Worm (Caenorhabditis elegans): ENCODE data around the gene F57C2.4.

Gene F57C2.4

ce11 chrII:14502997-14503396, 22.1 kb upstream of the F57C2.4 start, which contains the start of gene K10H10.6:
Gene K10H10.6 (plus strand): TSS chrII:14503297.
- TF ChIP-seq ceh-14 (tag; optimal IDR thresholded peaks at IDR 0.05) (no peak), pat-9 (tag; optimal IDR thresholded peaks at IDR 0.05) (no peak), mec-3 (tag; optimal IDR thresholded peaks at IDR 0.05; ENCODE audit: borderline replicate concordance) (no peak), ttx-3 (tag; optimal IDR thresholded peaks at IDR 0.05) (no peak), sox-2 (GFP tag; IDR thresholded peaks at IDR 0.05) (no peak), eyg-1 (tag; optimal IDR thresholded peaks at IDR 0.05) (no peak), ceh-22 (tag; optimal IDR thresholded peaks at IDR 0.05) (no peak), elt-4 (tag; optimal IDR thresholded peaks at IDR 0.05) (no peak), ceh-30 (tag; optimal IDR thresholded peaks at IDR 0.05) (no peak), dmd-4 (tag; optimal IDR thresholded peaks at IDR 0.05; ENCODE audit: borderline replicate concordance) (no peak), pqm-1 (tag; optimal IDR thresholded peaks at IDR 0.05) (no peak), ref-2 (tag; optimal IDR thresholded peaks at IDR 0.05) (no peak), gmeb-2 (tag; optimal IDR thresholded peaks at IDR 0.05) (no peak), unc-55 (GFP tag; optimal IDR thresholded peaks at IDR 0.05) (no peak), elt-2 (tag; optimal IDR thresholded peaks at IDR 0.05) (no peak)

ce11 chrII:14506245-14506644, 18.9 kb upstream of the F57C2.4 start, which contains the start of gene K10H10.12:
Gene K10H10.12 (minus strand): TSS chrII:14506345.
- TF ChIP-seq pqm-1 (tag; optimal IDR thresholded peaks at IDR 0.05) (no peak), ceh-24 (tag; optimal IDR thresholded peaks at IDR 0.05) (no peak), lim-6 (tag; optimal IDR thresholded peaks at IDR 0.05) (no peak), sox-4 (tag; optimal IDR thresholded peaks at IDR 0.05) (no peak), sdc-2 (tag; optimal IDR thresholded peaks at IDR 0.05) (no peak)

DNA sequence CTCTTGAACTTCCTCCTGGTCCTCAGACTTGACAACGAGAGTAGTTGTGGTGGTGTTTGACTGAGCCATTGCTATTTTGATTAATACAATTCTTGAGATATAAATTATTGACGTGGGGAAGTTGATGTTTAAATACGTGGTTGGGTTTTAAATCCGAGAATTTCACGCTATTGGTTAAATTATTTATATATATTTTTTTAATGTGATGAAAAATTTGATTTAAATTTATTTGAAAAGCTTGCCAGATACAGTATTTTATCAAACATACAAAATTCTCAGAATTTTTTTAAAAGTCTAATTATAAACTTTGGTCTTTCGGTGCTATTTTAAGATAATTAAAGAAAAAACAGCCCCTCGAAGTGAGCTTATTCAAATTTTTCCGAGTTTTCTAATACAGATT, 17.6 kb upstream of the F57C2.4 start, which contains the start of the genes K10H10.7 and K10H10.10:
TSS of gene K10H10.7 (minus strand) at position 101 of the 400 bp plus-strand sequence.
TSS of gene K10H10.10 (plus strand) at position 204 of the 400 bp plus-strand sequence.
- no peak for TF ChIP-seq pha-4 (tag; optimal IDR thresholded peaks at IDR 0.05)
- TF ChIP-seq eyg-1 (tag; optimal IDR thresholded peaks at IDR 0.05) = no peak
- TF ChIP-seq ceh-31 (tag; optimal IDR thresholded peaks at IDR 0.05) = no peak
- no peak for TF ChIP-seq C38D4.7 (GFP tag; optimal IDR thresholded peaks at IDR 0.05)
- TF ChIP-seq nhr-11 (tag; optimal IDR thresholded peaks at IDR 0.05) = no peak
- TF ChIP-seq unc-42 (tag; optimal IDR thresholded peaks at IDR 0.05) = no peak
- TF ChIP-seq mec-3 (tag; optimal IDR thresholded peaks at IDR 0.05; ENCODE audit: borderline replicate concordance) = no peak
- no peak for TF ChIP-seq ahr-1 (tag; optimal IDR thresholded peaks at IDR 0.05)
- TF ChIP-seq ceh-2 (tag; optimal IDR thresholded peaks at IDR 0.05) = no peak
- TF ChIP-seq che-1 (tag; optimal IDR thresholded peaks at IDR 0.05) = no peak
- no peak for TF ChIP-seq T23F11.4 (GFP tag; optimal IDR thresholded peaks at IDR 0.05)
- no peak for TF ChIP-seq ceh-6 (GFP tag; optimal IDR thresholded peaks at IDR 0.05)
- TF ChIP-seq zip-5 (tag; optimal IDR thresholded peaks at IDR 0.05) = no peak
- TF ChIP-seq sdc-2 (tag; optimal IDR thresholded peaks at IDR 0.05) = no peak
- no peak for TF ChIP-seq ceh-18 (tag; optimal IDR thresholded peaks at IDR 0.05)
- no peak for TF ChIP-seq ttx-3 (tag; optimal IDR thresholded peaks at IDR 0.05)

DNA sequence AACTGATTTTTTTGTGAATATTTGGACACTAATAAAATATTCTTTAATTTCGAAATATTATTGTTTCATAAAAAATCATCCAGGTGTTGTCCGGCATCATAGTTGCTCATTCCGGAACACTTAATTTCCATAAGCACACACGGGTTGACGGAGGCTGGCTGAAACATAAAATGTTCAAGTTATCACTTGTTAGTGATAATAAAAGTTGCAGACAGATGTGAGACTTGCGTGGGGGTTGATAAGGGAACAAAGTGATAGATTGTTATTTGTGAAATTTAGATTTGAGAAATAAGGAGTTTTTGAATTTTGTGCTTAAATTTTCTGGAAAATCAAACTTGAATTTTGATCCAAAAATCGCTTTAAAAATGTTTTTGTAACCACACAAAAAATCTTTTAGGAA, 15.0 kb upstream of the F57C2.4 start:
- TF ChIP-seq ceh-19 (GFP tag; optimal IDR thresholded peaks at IDR 0.05) (no peak), T23F11.4 (GFP tag; optimal IDR thresholded peaks at IDR 0.05) (no peak), F13H6.1 (tag; optimal IDR thresholded peaks at IDR 0.05) (no peak), pros-1 (tag; optimal IDR thresholded peaks at IDR 0.05) (no peak), ceh-14 (tag; optimal IDR thresholded peaks at IDR 0.05) (no peak), elt-2 (tag; optimal IDR thresholded peaks at IDR 0.05) (peak; percentile 66), eyg-1 (tag; optimal IDR thresholded peaks at IDR 0.05) (no peak)

DNA sequence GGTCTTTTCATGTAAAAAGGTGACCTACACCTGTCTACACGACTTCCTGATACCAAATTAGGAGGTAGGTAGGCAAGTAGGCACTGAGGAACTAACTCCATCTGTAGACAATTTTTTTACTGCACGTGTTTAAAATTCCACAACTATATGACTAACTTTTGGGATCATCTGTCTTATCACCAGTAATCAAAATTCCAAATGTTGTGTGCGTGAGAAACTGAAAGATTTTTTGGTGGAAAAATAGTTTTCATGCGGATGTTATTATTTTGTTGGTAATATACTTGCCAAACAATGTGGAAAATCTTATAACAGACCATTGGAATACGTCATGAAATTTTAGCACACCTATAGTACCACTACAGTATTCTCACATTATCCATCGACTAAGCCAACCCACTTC, 13.9 kb upstream of the F57C2.4 start, which contains the start of gene K10H10.13:
TSS of gene K10H10.13 (minus strand) at position 101 of the 400 bp plus-strand sequence.
- TF ChIP-seq ceh-9 (tag; optimal IDR thresholded peaks at IDR 0.05) (no peak), lin-11 (tag; optimal IDR thresholded peaks at IDR 0.05) (no peak), pha-4 (tag; optimal IDR thresholded peaks at IDR 0.05) (no peak), ceh-6 (GFP tag; optimal IDR thresholded peaks at IDR 0.05) (no peak), ceh-19 (GFP tag; optimal IDR thresholded peaks at IDR 0.05) (no peak), Y22D7AL.16 (tag; optimal IDR thresholded peaks at IDR 0.05) (no peak), unc-86 (tag; optimal IDR thresholded peaks at IDR 0.05) (no peak), ahr-1 (tag; optimal IDR thresholded peaks at IDR 0.05) (no peak), nhr-11 (tag; optimal IDR thresholded peaks at IDR 0.05) (no peak), C08G9.2 (tag; optimal IDR thresholded peaks at IDR 0.05) (no peak), unc-3 (GFP tag; conservative IDR thresholded peaks at IDR 0.05) (no peak), unc-3 (tag; optimal IDR thresholded peaks at IDR 0.05) (no peak), F13H6.1 (tag; optimal IDR thresholded peaks at IDR 0.05) (no peak), pqm-1 (tag; optimal IDR thresholded peaks at IDR 0.05) (no peak), elt-2 (tag; optimal IDR thresholded peaks at IDR 0.05) (no peak), ceh-14 (tag; optimal IDR thresholded peaks at IDR 0.05) (no peak)

All from whole organism, late embryonic.